Fruit fly (Drosophila melanogaster) whole organism: ENCODE data around the gene CG18649.

ENCODE experiments used
- Dll ChIP-seq: fragments of >200 bp; optimal IDR thresholded peaks from 2 replicates; lab custom pipeline; 2017
- EcR ChIP-seq, 2 experiments: fragments of >200 bp; optimal IDR thresholded peaks; 2 replicates each; lab custom pipeline; 2017; ENCODE audit warnings: missing biosample characterization in 2 of 2, missing genetic modification characterization in 2 of 2, missing genetic modification reagents in 2 of 2
- psq ChIP-seq: fragments of >200 bp; optimal IDR thresholded peaks from 2 replicates; lab custom pipeline; 2017
- usp ChIP-seq: fragments of >200 bp; optimal IDR thresholded peaks from 2 replicates; lab custom pipeline; 2017; ENCODE audit warnings: missing biosample characterization, missing genetic modification characterization, mixed read lengths

- TF ChIP-seq Dll (lab: Kevin White, UChicago) (no peak), usp (GFP tag; lab: Kevin White, UChicago) (no peak), psq (lab: Kevin White, UChicago) (no peak), EcR (GFP tag; optimal IDR thresholded peaks at IDR 0.05; lab: Kevin White, UChicago) (no peak)
These were observed 18.2 kb upstream of the CG18649 start for dm6 chr3L:15072149-15072548.
